Worm (Caenorhabditis elegans): ENCODE results near the gene F01F1.3.

DNA sequence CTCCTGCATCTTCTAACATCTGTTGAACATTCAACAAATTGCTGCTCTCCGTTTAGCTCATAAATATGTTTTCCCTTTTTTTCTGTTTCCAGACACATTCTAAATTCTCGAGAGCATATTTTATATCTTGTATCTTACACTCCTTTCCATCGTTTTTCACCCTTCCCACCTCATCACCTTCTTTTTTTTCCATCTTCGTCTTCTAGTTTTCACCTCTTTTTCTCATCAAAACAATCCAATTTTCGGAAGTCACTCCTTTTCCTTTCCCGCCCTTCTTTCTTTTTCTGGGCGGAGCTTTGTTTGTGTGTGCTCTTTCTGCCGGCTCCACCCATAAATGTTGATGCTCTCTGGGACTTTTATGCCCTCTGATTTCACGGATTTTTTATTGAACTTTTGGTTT, 48.9 kb upstream of the F01F1.3 start:
- TF ChIP-seq ceh-9 (tag; optimal IDR thresholded peaks at IDR 0.05) (no peak), sox-4 (tag; optimal IDR thresholded peaks at IDR 0.05) (no peak), ceh-14 (tag; optimal IDR thresholded peaks at IDR 0.05) (no peak), elt-2 (tag; optimal IDR thresholded peaks at IDR 0.05) (no peak), ahr-1 (tag; optimal IDR thresholded peaks at IDR 0.05) (no peak), ceh-34 (tag; optimal IDR thresholded peaks at IDR 0.05) (no peak), pax-1 (tag; optimal IDR thresholded peaks at IDR 0.05) (no peak), pha-2 (tag; optimal IDR thresholded peaks at IDR 0.05) (no peak), ama-1 (optimal IDR thresholded peaks at IDR 0.05) (no peak), pag-3 (tag; optimal IDR thresholded peaks at IDR 0.05; ENCODE audit: borderline replicate concordance) (no peak), unc-55 (GFP tag; optimal IDR thresholded peaks at IDR 0.05) (no peak)

Data from whole organism, late embryonic.